Worm (Caenorhabditis elegans) whole organism, early embryonic: ENCODE results near the gene zipt-17.

Experiments used
- B0310.2 ChIP-seq: sonication (generic microtip); optimal IDR thresholded peaks from 2 replicates; lab custom pipeline; 2016; ENCODE audit warnings: mild to moderate bottlenecking, missing genetic modification characterization, missing compliant biosample characterization
- F13C5.2 ChIP-seq: sonication (generic microtip); optimal IDR thresholded peaks from 2 replicates; lab custom pipeline; 2017; ENCODE audit warnings: mild to moderate bottlenecking, missing genetic modification characterization, inconsistent platforms, missing compliant biosample characterization
- aly-1 ChIP-seq: sonication (generic microtip); optimal IDR thresholded peaks from 2 replicates; lab custom pipeline; 2016; ENCODE audit warnings: missing genetic modification characterization, missing compliant biosample characterization
- ama-1 ChIP-seq: fragments of 150-350 bp; optimal IDR thresholded peaks from 2 replicates; lab custom pipeline; 2014
- ceh-13 ChIP-seq: fragments of 200-800 bp; sonication (Bioruptor generic); optimal IDR thresholded peaks from 2 replicates; lab custom pipeline; 2018; ENCODE audit warnings: mild to moderate bottlenecking, missing genetic modification characterization, missing compliant biosample characterization
- ceh-36 ChIP-seq: sonication (generic microtip); optimal IDR thresholded peaks from 2 replicates; lab custom pipeline; 2016; ENCODE audit warnings: missing genetic modification characterization, inconsistent platforms, missing compliant biosample characterization
- ets-7 ChIP-seq: sonication (generic microtip); optimal IDR thresholded peaks from 2 replicates; lab custom pipeline; 2016; ENCODE audit warnings: missing genotype, missing genetic modification characterization, missing compliant biosample characterization
- flt-1 ChIP-seq: fragments of 200-800 bp; sonication (Bioruptor generic); IDR thresholded peaks from 2 replicates; pipeline ENCODE4 v1.3.6; 2022; ENCODE audit warnings: missing genetic modification characterization, missing compliant biosample characterization
- hmbx-1 ChIP-seq: sonication (generic microtip); optimal IDR thresholded peaks from 2 replicates; lab custom pipeline; 2016; ENCODE audit warnings: mild to moderate bottlenecking, missing genetic modification characterization, missing compliant biosample characterization
- hmg-4 ChIP-seq: fragments of 200-800 bp; sonication (Bioruptor generic); optimal IDR thresholded peaks from 2 replicates; lab custom pipeline; 2018; ENCODE audit warnings: mild to moderate bottlenecking, missing genetic modification characterization, missing compliant biosample characterization
- hnd-1 ChIP-seq: sonication (generic microtip); optimal IDR thresholded peaks from 2 replicates; lab custom pipeline; 2016; ENCODE audit warnings: missing genetic modification characterization, missing compliant biosample characterization
- pes-1 ChIP-seq: fragments of 200-800 bp; sonication (Bioruptor generic); IDR thresholded peaks from 2 replicates; pipeline ENCODE4 v1.3.6; 2022; ENCODE audit warnings: missing genetic modification reagents, missing genetic modification characterization, missing compliant biosample characterization
- scrt-1 ChIP-seq: fragments of 200-800 bp; sonication (Bioruptor generic); IDR thresholded peaks from 2 replicates; pipeline ENCODE4 v1.3.6; 2022; ENCODE audit warnings: missing genetic modification characterization, missing compliant biosample characterization
- sea-1 ChIP-seq: fragments of 200-800 bp; sonication (Bioruptor generic); conservative IDR thresholded peaks from 2 replicates; pipeline ENCODE4 v1.3.6; 2022; ENCODE audit warnings: missing genetic modification characterization, missing compliant biosample characterization
- tbx-11 ChIP-seq: fragments of 200-800 bp; sonication (Bioruptor generic); IDR thresholded peaks from 2 replicates; pipeline ENCODE4 v1.3.6; 2022; ENCODE audit warnings: missing genetic modification characterization, missing compliant biosample characterization
- tbx-37 ChIP-seq: fragments of 200-800 bp; sonication (Bioruptor generic); conservative IDR thresholded peaks from 2 replicates; pipeline ENCODE4 v1.3.6; 2022; ENCODE audit warnings: missing genetic modification reagents, missing genetic modification characterization, missing compliant biosample characterization
- tra-4 ChIP-seq: sonication (generic microtip); optimal IDR thresholded peaks from 2 replicates; lab custom pipeline; 2017; ENCODE audit warnings: missing genetic modification characterization, missing compliant biosample characterization

zipt-17 gene

DNA sequence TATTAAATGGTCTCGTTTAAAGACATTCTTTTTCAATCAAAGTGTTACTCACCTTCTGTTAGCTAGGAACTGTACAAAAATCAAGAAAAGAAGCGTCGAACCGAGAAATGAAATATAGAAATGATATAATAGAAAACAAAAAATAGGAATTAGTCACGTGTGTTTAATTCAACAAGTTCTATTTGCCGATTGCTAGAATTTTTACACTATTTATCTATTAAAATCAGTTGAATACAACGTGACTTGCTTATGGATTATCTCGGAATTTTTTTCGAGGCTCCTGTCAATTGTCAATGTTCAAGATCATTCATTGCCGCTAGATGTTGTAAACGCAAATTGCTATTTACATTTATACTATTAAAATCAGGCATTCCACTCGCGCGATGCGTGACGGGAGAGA, at the start of gene zipt-17:
TSS of gene zipt-17 (minus strand) at position 101 of the 400 bp plus-strand sequence.
- no peak for TF ChIP-seq pes-1 (GFP tag; lab: Robert Waterston, UW)
- TF ChIP-seq ama-1 (lab: Kevin White, UChicago): no peak
- TF ChIP-seq F13C5.2 (tag; lab: Kevin White, UChicago): no peak
- TF ChIP-seq ets-7 (tag; lab: Kevin White, UChicago): no peak
- no peak for TF ChIP-seq tbx-37 (GFP tag; lab: Robert Waterston, UW)
- TF ChIP-seq scrt-1 (GFP tag; lab: Robert Waterston, UW): no peak
- no peak for TF ChIP-seq ceh-36 (tag; lab: Kevin White, UChicago)
- no peak for TF ChIP-seq ceh-13 (GFP tag; lab: Kevin White, UChicago)
- no peak for TF ChIP-seq tra-4 (tag; lab: Kevin White, UChicago)
- no peak for TF ChIP-seq hmbx-1
- TF ChIP-seq hmg-4 (GFP tag; lab: Kevin White, UChicago): no peak
- no peak for TF ChIP-seq flt-1 (GFP tag; lab: Robert Waterston, UW)

DNA sequence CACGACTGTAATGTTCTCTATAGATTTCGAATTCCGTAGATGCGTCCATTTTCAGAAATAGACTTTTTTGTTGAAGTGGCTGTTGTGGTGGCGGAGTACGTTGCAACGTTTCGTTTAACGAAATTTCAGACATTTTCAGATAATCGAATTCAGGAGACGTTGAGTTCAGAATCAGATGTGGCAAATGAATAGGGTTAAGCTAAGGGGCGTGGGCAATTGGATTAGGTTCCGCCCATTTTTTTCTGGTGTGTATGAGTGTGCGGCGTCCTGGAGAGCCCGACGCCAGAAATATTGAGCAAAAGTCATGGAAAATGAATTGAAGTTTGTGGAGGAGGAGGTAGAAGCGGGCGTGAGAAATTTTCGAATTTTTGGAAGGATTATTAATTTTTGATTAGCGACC, 46.1 kb upstream of the zipt-17 start:
- TF ChIP-seq scrt-1 (GFP tag; lab: Robert Waterston, UW): no peak
- TF ChIP-seq ceh-36 (tag; lab: Kevin White, UChicago): no peak
- TF ChIP-seq tbx-37 (GFP tag; lab: Robert Waterston, UW): no peak
- TF ChIP-seq hmg-4 (GFP tag; lab: Kevin White, UChicago): no peak
- TF ChIP-seq F13C5.2 (tag; lab: Kevin White, UChicago): no peak
- TF ChIP-seq hmbx-1: no peak
- no peak for TF ChIP-seq ets-7 (tag; lab: Kevin White, UChicago)

DNA sequence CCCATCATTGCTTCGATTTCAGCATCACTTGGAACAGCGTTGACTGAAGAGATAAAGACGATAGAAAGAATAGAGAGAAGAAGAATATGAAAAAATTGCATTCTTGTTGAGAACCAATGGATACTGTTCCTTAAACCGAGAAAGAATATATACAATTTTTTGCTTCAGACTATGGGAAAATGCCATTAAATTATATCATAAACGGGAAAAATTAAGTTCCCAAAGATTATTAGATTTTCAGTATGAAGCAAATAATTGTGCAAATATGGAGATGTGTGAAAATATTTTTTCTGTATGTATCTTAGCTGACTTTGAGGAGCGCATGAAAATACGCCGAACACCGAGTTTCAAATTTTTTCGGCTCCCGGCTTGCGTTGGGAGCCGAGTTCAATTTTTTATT, 40.3 kb upstream of the zipt-17 start, which contains the start of gene T02D1.9:
TSS of gene T02D1.9 (minus strand) at position 101 of the 400 bp plus-strand sequence.
- TF ChIP-seq aly-1 (tag; lab: Kevin White, UChicago) (no peak), pes-1 (GFP tag; lab: Robert Waterston, UW) (no peak), ceh-36 (tag; lab: Kevin White, UChicago) (no peak), hmbx-1 (no peak), F13C5.2 (tag; lab: Kevin White, UChicago) (no peak), scrt-1 (GFP tag; lab: Robert Waterston, UW) (no peak), ets-7 (tag; lab: Kevin White, UChicago) (no peak), B0310.2 (tag; lab: Kevin White, UChicago) (no peak), hmg-4 (GFP tag; lab: Kevin White, UChicago) (no peak), flt-1 (GFP tag; lab: Robert Waterston, UW) (no peak), tbx-11 (GFP tag; lab: Robert Waterston, UW) (no peak), ceh-13 (GFP tag; lab: Kevin White, UChicago) (no peak), tra-4 (tag; lab: Kevin White, UChicago) (no peak), ama-1 (lab: Kevin White, UChicago) (no peak), sea-1 (GFP tag; lab: Robert Waterston, UW) (no peak), tbx-37 (GFP tag; lab: Robert Waterston, UW) (no peak)

DNA sequence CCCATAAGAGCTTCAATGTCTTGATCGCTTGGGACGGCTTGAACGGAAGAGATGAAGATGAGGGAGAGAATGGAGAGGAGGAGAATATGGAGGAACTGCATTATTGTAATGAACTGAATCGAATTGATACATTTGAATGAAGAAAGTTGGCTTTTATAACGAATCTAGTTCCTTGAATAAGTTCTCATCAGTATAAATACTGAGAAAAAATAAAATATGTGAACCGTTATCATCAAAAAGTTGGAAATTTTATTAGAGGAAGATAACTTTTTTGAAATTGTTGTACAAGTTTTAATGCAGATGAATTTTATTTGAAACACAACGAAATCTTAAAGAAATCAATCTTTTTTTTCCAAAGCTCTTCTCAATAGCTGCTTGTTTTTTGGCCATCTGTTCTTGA, 39.8 kb upstream of the zipt-17 start, which contains the start of gene T02D1.7:
TSS of gene T02D1.7 (minus strand) at position 101 of the 400 bp plus-strand sequence.
- no peak for TF ChIP-seq tbx-37 (GFP tag; lab: Robert Waterston, UW)
- no peak for TF ChIP-seq scrt-1 (GFP tag; lab: Robert Waterston, UW)
- no peak for TF ChIP-seq B0310.2 (tag; lab: Kevin White, UChicago)
- TF ChIP-seq ceh-36 (tag; lab: Kevin White, UChicago): no peak
- no peak for TF ChIP-seq pes-1 (GFP tag; lab: Robert Waterston, UW)
- no peak for TF ChIP-seq tra-4 (tag; lab: Kevin White, UChicago)
- TF ChIP-seq hnd-1 (tag; lab: Kevin White, UChicago): no peak
- no peak for TF ChIP-seq flt-1 (GFP tag; lab: Robert Waterston, UW)
- no peak for TF ChIP-seq sea-1 (GFP tag; lab: Robert Waterston, UW)
- TF ChIP-seq hmbx-1: no peak

DNA sequence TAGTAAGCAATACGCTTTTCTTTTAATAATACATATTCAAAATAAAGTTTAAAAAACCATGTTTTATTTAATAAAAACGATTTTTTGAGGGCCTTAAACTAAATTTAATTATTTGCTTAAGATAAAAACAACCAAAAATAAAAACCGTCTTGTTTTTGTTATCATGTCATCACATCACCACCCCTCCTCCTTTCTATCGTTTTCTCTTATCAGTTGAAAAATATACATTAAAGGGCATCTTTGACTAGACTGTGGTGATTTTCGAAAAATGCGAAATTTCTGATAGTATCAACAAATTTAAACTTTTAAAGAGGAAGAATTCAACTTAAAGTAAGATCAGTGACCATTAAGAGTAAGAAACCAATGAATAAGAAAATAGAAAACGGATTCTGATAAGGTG, 38.9 kb upstream of the zipt-17 start:
- TF ChIP-seq ceh-36 (tag; lab: Kevin White, UChicago) (no peak), tra-4 (tag; lab: Kevin White, UChicago) (no peak), pes-1 (GFP tag; lab: Robert Waterston, UW) (no peak), hmg-4 (GFP tag; lab: Kevin White, UChicago) (no peak), hmbx-1 (no peak), hnd-1 (tag; lab: Kevin White, UChicago) (no peak), ets-7 (tag; lab: Kevin White, UChicago) (no peak), aly-1 (tag; lab: Kevin White, UChicago) (no peak), tbx-37 (GFP tag; lab: Robert Waterston, UW) (no peak), ceh-13 (GFP tag; lab: Kevin White, UChicago) (no peak), sea-1 (GFP tag; lab: Robert Waterston, UW) (no peak), flt-1 (GFP tag; lab: Robert Waterston, UW) (no peak), ama-1 (lab: Kevin White, UChicago) (no peak), F13C5.2 (tag; lab: Kevin White, UChicago) (no peak), tbx-11 (GFP tag; lab: Robert Waterston, UW) (no peak)

DNA sequence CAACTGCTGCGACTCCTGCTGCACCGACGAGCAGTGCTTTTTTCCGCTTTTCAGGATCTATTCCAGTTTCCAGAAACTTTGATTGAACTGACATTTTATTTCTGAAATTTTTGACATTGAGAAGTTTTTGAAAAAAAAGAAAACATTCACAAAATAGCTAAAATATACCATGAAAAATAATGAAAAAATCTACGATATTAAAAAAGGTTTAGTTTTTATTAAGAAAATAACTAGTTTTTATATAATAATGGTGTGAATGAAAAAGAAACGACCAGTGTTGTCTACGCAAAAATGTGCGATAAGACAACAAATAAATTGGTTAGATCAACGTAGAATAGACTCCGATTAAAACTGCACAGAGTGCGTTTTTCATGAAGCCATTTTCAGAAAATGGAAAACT, 38.3 kb upstream of the zipt-17 start, which contains the start of gene pmp-4:
TSS of gene pmp-4 (minus strand) at position 101 of the 400 bp plus-strand sequence.
- TF ChIP-seq ets-7 (tag; lab: Kevin White, UChicago) (no peak), hnd-1 (tag; lab: Kevin White, UChicago) (no peak), flt-1 (GFP tag; lab: Robert Waterston, UW) (no peak), tbx-37 (GFP tag; lab: Robert Waterston, UW) (no peak), F13C5.2 (tag; lab: Kevin White, UChicago) (no peak), B0310.2 (tag; lab: Kevin White, UChicago) (no peak), sea-1 (GFP tag; lab: Robert Waterston, UW) (no peak)

DNA sequence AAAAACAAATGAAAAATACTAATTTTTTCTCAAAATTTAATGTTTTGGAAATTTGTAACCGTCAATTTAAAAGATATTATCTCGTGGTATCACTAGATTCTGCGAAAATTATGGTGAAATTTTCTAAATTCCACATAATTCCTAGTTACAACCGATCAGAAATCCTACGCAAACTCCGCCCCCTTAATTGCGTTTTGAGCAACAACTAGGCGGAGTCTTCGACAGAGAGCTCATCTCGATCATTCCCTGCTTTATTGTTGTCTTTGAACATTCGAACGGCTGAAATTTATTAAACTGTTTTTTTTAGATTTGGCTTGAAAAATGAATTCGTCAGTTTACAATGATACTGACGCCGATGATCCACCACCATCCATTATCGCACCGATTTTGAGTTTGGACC, 32.3 kb upstream of the zipt-17 start, which contains the start of gene T02D1.4:
TSS of gene T02D1.4 (plus strand) at position 301 of the 400 bp plus-strand sequence.
- TF ChIP-seq ceh-36 (tag; lab: Kevin White, UChicago) (no peak), F13C5.2 (tag; lab: Kevin White, UChicago) (no peak), tbx-11 (GFP tag; lab: Robert Waterston, UW) (no peak), ceh-13 (GFP tag; lab: Kevin White, UChicago) (no peak), hmbx-1 (no peak), tra-4 (tag; lab: Kevin White, UChicago) (no peak), pes-1 (GFP tag; lab: Robert Waterston, UW) (no peak), ets-7 (tag; lab: Kevin White, UChicago) (no peak), scrt-1 (GFP tag; lab: Robert Waterston, UW) (no peak), aly-1 (tag; lab: Kevin White, UChicago) (no peak), ama-1 (lab: Kevin White, UChicago) (no peak), sea-1 (GFP tag; lab: Robert Waterston, UW) (no peak), hnd-1 (tag; lab: Kevin White, UChicago) (no peak), tbx-37 (GFP tag; lab: Robert Waterston, UW) (no peak), hmg-4 (GFP tag; lab: Kevin White, UChicago) (no peak), flt-1 (GFP tag; lab: Robert Waterston, UW) (no peak), B0310.2 (tag; lab: Kevin White, UChicago) (no peak)
